Worm (Caenorhabditis elegans): ENCODE measurements around the gene fut-2.

- no peak for TF ChIP-seq T22C8.4 (GFP tag; IDR thresholded peaks at IDR 0.05)
- TF ChIP-seq flt-1 (GFP tag; IDR thresholded peaks at IDR 0.05), result no peak
- TF ChIP-seq cog-1 (tag; optimal IDR thresholded peaks at IDR 0.05), result no peak
These were observed 27.4 kb downstream of the fut-2 start for ce11 chrV:6548309-6548708.

All from whole organism, midembryonic.